Fruit fly (Drosophila melanogaster): ENCODE results near the gene CG8087.

dm6 chr3R:14577803-14578493 lies 13.3 kb upstream of the CG8087 start:
- TF ChIP-seq psq (GFP tag; optimal IDR thresholded peaks at IDR 0.05), result no peak
- no peak for TF ChIP-seq foxo (GFP tag; optimal IDR thresholded peaks at IDR 0.05)
- no peak for TF ChIP-seq lola (GFP tag; optimal IDR thresholded peaks at IDR 0.05)
- TF ChIP-seq rgr (GFP tag; optimal IDR thresholded peaks at IDR 0.05), result no peak
- no peak for TF ChIP-seq Hnf4 (GFP tag; optimal IDR thresholded peaks at IDR 0.05)
- peak; percentile 93 for TF ChIP-seq Dfd (GFP tag; optimal IDR thresholded peaks at IDR 0.05)
- no peak for TF ChIP-seq Jra (GFP tag; optimal IDR thresholded peaks at IDR 0.05)
- TF ChIP-seq tai (GFP tag; optimal IDR thresholded peaks at IDR 0.05), result no peak
- TF ChIP-seq Mio (GFP tag; optimal IDR thresholded peaks at IDR 0.05), result no peak

Measured in whole organism, wandering third instar larva.